Fruit fly (Drosophila melanogaster) whole organism, embryonic: ENCODE results near the gene Exn.

Experiments
- CG11085 ChIP-seq: fragments of 200-800 bp; sonication (Bioruptor generic); IDR thresholded peaks from 2 replicates; pipeline ENCODE4 v1.3.6; 2022; ENCODE audit warnings: missing biosample characterization, missing genetic modification characterization
- CG11695 ChIP-seq: fragments of 200-800 bp; sonication (Bioruptor generic); IDR thresholded peaks from 3 replicates; pipeline ENCODE4 v1.3.6; 2022; ENCODE audit warnings: missing biosample characterization, missing genetic modification characterization
- CG11696 ChIP-seq: fragments of 200-800 bp; sonication (Bioruptor generic); IDR thresholded peaks from 2 replicates; pipeline ENCODE4 v1.3.6; 2022; ENCODE audit warnings: missing biosample characterization, missing genetic modification characterization
- CG12219 ChIP-seq: fragments of 200-800 bp; sonication (Bioruptor generic); optimal IDR thresholded peaks from 3 replicates; lab custom pipeline; 2018; ENCODE audit warnings: missing biosample characterization, mild to moderate bottlenecking, missing genetic modification characterization
- CG12659 ChIP-seq: fragments of 200-800 bp; sonication (Bioruptor generic); optimal IDR thresholded peaks from 3 replicates; lab custom pipeline; 2017; ENCODE audit warnings: mild to moderate bottlenecking, missing biosample characterization, missing genetic modification reagents, missing genetic modification characterization
- CG13624 ChIP-seq: fragments of 200-800 bp; sonication (Bioruptor generic); optimal IDR thresholded peaks from 2 replicates; lab custom pipeline; 2016; ENCODE audit warnings: missing biosample characterization, missing genetic modification characterization
- CG15073 ChIP-seq: fragments of 200-800 bp; sonication (Bioruptor generic); optimal IDR thresholded peaks from 2 replicates; lab custom pipeline; 2016; ENCODE audit warnings: missing biosample characterization, missing genetic modification characterization
- CG1603 ChIP-seq: fragments of 200-800 bp; sonication (Bioruptor generic); optimal IDR thresholded peaks from 2 replicates; lab custom pipeline; 2019; ENCODE audit warnings: missing biosample characterization, mild to moderate bottlenecking, missing genetic modification characterization, moderate library complexity
- CG1792 ChIP-seq: fragments of 200-800 bp; sonication (Bioruptor generic); optimal IDR thresholded peaks from 2 replicates; lab custom pipeline; 2016; ENCODE audit warnings: missing biosample characterization, missing genetic modification characterization
- CG1832 ChIP-seq: fragments of 200-800 bp; sonication (Bioruptor generic); optimal IDR thresholded peaks from 2 replicates; lab custom pipeline; 2017; ENCODE audit warnings: missing biosample characterization, mild to moderate bottlenecking, missing genetic modification characterization, inconsistent platforms
- CG2678 ChIP-seq: fragments of 200-800 bp; sonication (Bioruptor generic); optimal IDR thresholded peaks from 3 replicates; lab custom pipeline; 2019; ENCODE audit warnings: missing biosample characterization, mild to moderate bottlenecking, missing genetic modification characterization, moderate library complexity
- CG3163 ChIP-seq: fragments of 200-800 bp; sonication (Bioruptor generic); optimal IDR thresholded peaks from 3 replicates; lab custom pipeline; 2016; ENCODE audit warnings: missing biosample characterization, missing genetic modification characterization
- CG34224 ChIP-seq: fragments of 200-800 bp; sonication (Bioruptor generic); IDR thresholded peaks from 3 replicates; pipeline ENCODE4 v1.3.6; 2022; ENCODE audit warnings: missing biosample characterization, missing genetic modification characterization; ENCODE audit not compliant: partially characterized antibody
- CG6254 ChIP-seq: fragments of 200-800 bp; sonication (Bioruptor generic); optimal IDR thresholded peaks from 3 replicates; lab custom pipeline; 2017; ENCODE audit warnings: mild to moderate bottlenecking, missing biosample characterization, missing genetic modification reagents, missing genetic modification characterization
- CG6272 ChIP-seq: fragments of 200-800 bp; sonication (Bioruptor generic); IDR thresholded peaks from 2 replicates; pipeline ENCODE4 v1.3.6; 2022; ENCODE audit warnings: missing biosample characterization, missing genetic modification characterization
- CG6791 ChIP-seq: fragments of 200-800 bp; sonication (Bioruptor generic); IDR thresholded peaks from 3 replicates; pipeline ENCODE4 v1.3.6; 2022; ENCODE audit warnings: missing biosample characterization, missing genetic modification characterization; ENCODE audit not compliant: partially characterized antibody
- CG6813 ChIP-seq: fragments of 200-800 bp; sonication (Bioruptor generic); optimal IDR thresholded peaks from 2 replicates; lab custom pipeline; 2017; ENCODE audit warnings: missing biosample characterization, missing genetic modification characterization, mild to moderate bottlenecking, moderate library complexity, missing genetic modification reagents
- CG7357 ChIP-seq: fragments of 200-800 bp; sonication (Bioruptor generic); IDR thresholded peaks from 3 replicates; pipeline ENCODE4 v1.3.6; 2022; ENCODE audit warnings: missing biosample characterization, missing genetic modification characterization
- CG8281 ChIP-seq: fragments of 200-800 bp; sonication (Bioruptor generic); optimal IDR thresholded peaks from 2 replicates; lab custom pipeline; 2018; ENCODE audit warnings: missing biosample characterization, mild to moderate bottlenecking, missing genetic modification characterization, moderate library complexity
- Chrac-16 ChIP-seq: fragments of 200-800 bp; sonication (Bioruptor generic); optimal IDR thresholded peaks from 3 replicates; lab custom pipeline; 2016; ENCODE audit warnings: missing biosample characterization, missing genetic modification characterization
- D19A ChIP-seq: fragments of 200-800 bp; optimal IDR thresholded peaks from 3 replicates; lab custom pipeline; 2019; ENCODE audit warnings: missing biosample characterization, mild to moderate bottlenecking, missing genetic modification characterization, moderate library complexity
- Dbx ChIP-seq: fragments of 200-800 bp; sonication (Bioruptor generic); IDR thresholded peaks from 3 replicates; pipeline ENCODE4 v1.3.6; 2022; ENCODE audit warnings: missing biosample characterization, missing genetic modification characterization
- Dip2 ChIP-seq: fragments of 200-800 bp; sonication (Bioruptor generic); IDR thresholded peaks from 2 replicates; pipeline ENCODE4 v1.3.6; 2022; ENCODE audit warnings: missing biosample characterization, missing genetic modification characterization
- Elba2 ChIP-seq: fragments of 200-800 bp; sonication (Bioruptor generic); optimal IDR thresholded peaks from 3 replicates; lab custom pipeline; 2016; ENCODE audit warnings: missing biosample characterization, missing genetic modification characterization
- HLH4C ChIP-seq: fragments of 200-800 bp; sonication (Bioruptor generic); IDR thresholded peaks from 3 replicates; pipeline ENCODE4 v1.3.6; 2022; ENCODE audit warnings: missing biosample characterization, missing genetic modification characterization; ENCODE audit not compliant: partially characterized antibody
- Hmr ChIP-seq: fragments of 200-800 bp; sonication (Bioruptor generic); optimal IDR thresholded peaks from 3 replicates; lab custom pipeline; 2017; ENCODE audit warnings: mild to moderate bottlenecking, missing biosample characterization, missing genetic modification reagents, missing genetic modification characterization
- Lim3 ChIP-seq: fragments of 200-800 bp; sonication (Bioruptor generic); IDR thresholded peaks from 2 replicates; pipeline ENCODE4 v1.3.6; 2022; ENCODE audit warnings: missing biosample characterization, missing genetic modification characterization
- Max ChIP-seq: fragments of 200-800 bp; sonication (Bioruptor generic); optimal IDR thresholded peaks from 2 replicates; lab custom pipeline; 2016; ENCODE audit warnings: missing biosample characterization, mild to moderate bottlenecking, missing genetic modification characterization
- PHDP ChIP-seq: fragments of 200-800 bp; sonication (Bioruptor generic); optimal IDR thresholded peaks from 3 replicates; lab custom pipeline; 2018; ENCODE audit warnings: missing biosample characterization, mild to moderate bottlenecking, missing genetic modification characterization, moderate library complexity
- Ptx1 ChIP-seq: fragments of 200-800 bp; sonication (Bioruptor generic); IDR thresholded peaks from 2 replicates; pipeline ENCODE4 v1.3.6; 2022; ENCODE audit warnings: missing biosample characterization, missing genetic modification characterization
- Rfx ChIP-seq: fragments of 200-800 bp; sonication (Bioruptor generic); IDR thresholded peaks from 2 replicates; pipeline ENCODE4 v1.3.6; 2022; ENCODE audit warnings: missing biosample characterization, missing genetic modification characterization
- Six4 ChIP-seq: fragments of 200-800 bp; sonication (Bioruptor generic); optimal IDR thresholded peaks from 2 replicates; lab custom pipeline; 2016; ENCODE audit warnings: missing biosample characterization, missing genetic modification characterization
- ab ChIP-seq: fragments of 200-800 bp; sonication (Bioruptor generic); optimal IDR thresholded peaks from 2 replicates; lab custom pipeline; 2016; ENCODE audit warnings: missing biosample characterization, missing genetic modification characterization
- ase ChIP-seq: fragments of 200-800 bp; sonication (Bioruptor generic); IDR thresholded peaks from 3 replicates; pipeline ENCODE4 v1.3.6; 2022; ENCODE audit warnings: missing biosample characterization, missing genetic modification characterization
- chinmo ChIP-seq: fragments of 200-800 bp; sonication (Bioruptor generic); IDR thresholded peaks from 4 replicates; pipeline ENCODE4 v1.3.6; 2022; ENCODE audit warnings: missing biosample characterization, missing genetic modification characterization; ENCODE audit not compliant: partially characterized antibody
- en ChIP-seq: fragments of 200-800 bp; sonication (Bioruptor generic); optimal IDR thresholded peaks from 2 replicates; lab custom pipeline; 2016; ENCODE audit warnings: missing biosample characterization, missing genetic modification characterization
- gcm2 ChIP-seq: fragments of 200-800 bp; sonication (Bioruptor generic); optimal IDR thresholded peaks from 2 replicates; lab custom pipeline; 2016; ENCODE audit warnings: missing biosample characterization, missing genetic modification characterization
- hb ChIP-seq: fragments of 200-800 bp; sonication (Bioruptor generic); IDR thresholded peaks from 3 replicates; pipeline ENCODE4 v1.3.6; 2022; ENCODE audit warnings: missing biosample characterization, missing genetic modification characterization; ENCODE audit not compliant: partially characterized antibody
- hbn ChIP-seq: fragments of 200-800 bp; sonication (Bioruptor generic); IDR thresholded peaks from 2 replicates; pipeline ENCODE4 v1.3.6; 2022; ENCODE audit warnings: missing biosample characterization, missing genetic modification characterization; ENCODE audit not compliant: partially characterized antibody
- ind ChIP-seq: fragments of 200-800 bp; sonication (Bioruptor generic); optimal IDR thresholded peaks from 3 replicates; lab custom pipeline; 2016; ENCODE audit warnings: missing biosample characterization, missing genetic modification characterization
- phol ChIP-seq: fragments of 200-800 bp; sonication (Bioruptor generic); optimal IDR thresholded peaks from 3 replicates; lab custom pipeline; 2018; ENCODE audit warnings: missing biosample characterization, mild to moderate bottlenecking, missing genetic modification characterization, moderate library complexity
- sens ChIP-seq: fragments of 200-800 bp; sonication (Bioruptor generic); peaks from one replicate; lab custom pipeline; 2016; ENCODE audit warnings: missing biosample characterization, missing genetic modification characterization
- stwl ChIP-seq: fragments of 200-800 bp; sonication (Bioruptor generic); optimal IDR thresholded peaks from 3 replicates; lab custom pipeline; 2018; ENCODE audit warnings: missing biosample characterization, mild to moderate bottlenecking, missing genetic modification characterization, moderate library complexity
- tin ChIP-seq: fragments of 200-800 bp; sonication (Bioruptor generic); optimal IDR thresholded peaks from 3 replicates; lab custom pipeline; 2016; ENCODE audit warnings: missing biosample characterization, missing genetic modification characterization
- trem ChIP-seq: fragments of 200-800 bp; optimal IDR thresholded peaks from 3 replicates; lab custom pipeline; 2019; ENCODE audit warnings: missing biosample characterization, mild to moderate bottlenecking, missing genetic modification characterization, moderate library complexity
- ttk ChIP-seq: fragments of 200-800 bp; sonication (Bioruptor generic); IDR thresholded peaks from 2 replicates; pipeline ENCODE4 v2.1.2; 2022; ENCODE audit warnings: missing biosample characterization, missing genetic modification characterization
- unpg ChIP-seq: fragments of 200-800 bp; sonication (Bioruptor generic); optimal IDR thresholded peaks from 3 replicates; lab custom pipeline; 2018; ENCODE audit warnings: missing biosample characterization, mild to moderate bottlenecking, missing genetic modification characterization, moderate library complexity
- vvl ChIP-seq: fragments of 200-800 bp; sonication (Bioruptor generic); IDR thresholded peaks from 2 replicates; pipeline ENCODE4 v1.3.6; 2022; ENCODE audit warnings: missing biosample characterization, missing genetic modification characterization
- wdn ChIP-seq: fragments of 200-800 bp; sonication (Bioruptor generic); IDR thresholded peaks from 2 replicates; pipeline ENCODE4 v1.3.6; 2022; ENCODE audit warnings: missing biosample characterization, missing genetic modification characterization

Gene Exn

dm6 chr3L:17012017-17012719 lies 42.4 kb downstream of the Exn start, which contains the start of gene CG3764 (continued):
- peak; percentile 47; the same call in 1 of the 3 replicates for TF ChIP-seq CG6791 (GFP tag; lab: Robert Waterston, UW)
- TF ChIP-seq Dip2 = no peak
- TF ChIP-seq Six4 = peak; percentile 52
- peak; percentile 72 for TF ChIP-seq Rfx (GFP tag; lab: Robert Waterston, UW)
- TF ChIP-seq CG8281 (tag; lab: Kevin White, UChicago) = peak; percentile 60
- TF ChIP-seq Lim3 = no peak
- peak; percentile 88 for TF ChIP-seq stwl
- peak; percentile 62 for TF ChIP-seq Dbx (GFP tag; lab: Robert Waterston, UW)
- peak; percentile 94 for TF ChIP-seq sens (GFP tag; lab: Kevin White, UChicago)
- peak; percentile 99 for TF ChIP-seq chinmo (GFP tag; lab: Robert Waterston, UW)
- TF ChIP-seq CG15073 (GFP tag; lab: Kevin White, UChicago) = no peak
- TF ChIP-seq Ptx1 = peak; percentile 52; the same call in 1 of the 2 replicates
- peak; percentile 79 for TF ChIP-seq CG2678 (tag; lab: Kevin White, UChicago)
- TF ChIP-seq CG6254 = peak; percentile 77
- TF ChIP-seq hbn = no peak
- no peak for TF ChIP-seq Elba2
- peak; percentile 37; the same call in 1 of the 2 replicates for TF ChIP-seq CG11085 (GFP tag; lab: Robert Waterston, UW)
- peak; percentile 95 for TF ChIP-seq CG12659 (GFP tag; lab: Kevin White, UChicago)
- peak; percentile 68 for TF ChIP-seq phol (tag; lab: Kevin White, UChicago)
- TF ChIP-seq en (GFP tag; lab: Kevin White, UChicago) = peak; percentile 65
- peak; percentile 41 for TF ChIP-seq ind (GFP tag; lab: Kevin White, UChicago)
- peak; percentile 62 for TF ChIP-seq PHDP (tag; lab: Kevin White, UChicago)
- peak; percentile 53 for TF ChIP-seq CG1792
- TF ChIP-seq Max (GFP tag; lab: Kevin White, UChicago) = peak; percentile 72
- TF ChIP-seq CG11696 (GFP tag; lab: Robert Waterston, UW) = 0 out of 2 replicates have a peak, but pooled peaks have one; percentile 6
- TF ChIP-seq CG12219 (GFP tag; lab: Kevin White, UChicago) = peak; percentile 76
- peak; percentile 85 for TF ChIP-seq trem (tag; lab: Kevin White, UChicago)
- peak; percentile 31; the same call in 1 of the 2 replicates for TF ChIP-seq CG6272 (GFP tag; lab: Robert Waterston, UW)
- TF ChIP-seq ttk (GFP tag; lab: Robert Waterston, UW) = peak; percentile 62
- TF ChIP-seq hb (GFP tag; lab: Robert Waterston, UW) = no peak
- peak; percentile 83 for TF ChIP-seq vvl (GFP tag; lab: Robert Waterston, UW)
- peak; percentile 88 for TF ChIP-seq Hmr (GFP tag; lab: Kevin White, UChicago)
- peak; percentile 47 for TF ChIP-seq D19A (tag; lab: Kevin White, UChicago)
- TF ChIP-seq Chrac-16 (GFP tag; lab: Kevin White, UChicago) = peak; percentile 24
- peak; percentile 63 for TF ChIP-seq unpg (GFP tag; lab: Kevin White, UChicago)
- peak; percentile 59 for TF ChIP-seq CG13624 (GFP tag; lab: Kevin White, UChicago)
- TF ChIP-seq ab = no peak
- TF ChIP-seq CG1832 = no peak
- TF ChIP-seq ase (GFP tag; lab: Robert Waterston, UW) = 0 out of 3 replicates have a peak, but pooled peaks have one; percentile 27
- no peak for TF ChIP-seq HLH4C (GFP tag; lab: Robert Waterston, UW)
- TF ChIP-seq CG7357 (GFP tag; lab: Robert Waterston, UW) = 0 out of 3 replicates have a peak, but pooled peaks have one; percentile 31
- peak; percentile 51 for TF ChIP-seq tin (GFP tag; lab: Kevin White, UChicago)
- TF ChIP-seq CG11695 (GFP tag; lab: Robert Waterston, UW) = peak; percentile 74
- TF ChIP-seq CG34224 (GFP tag; lab: Robert Waterston, UW) = no peak
- peak; percentile 34; the same call in 1 of the 2 replicates for TF ChIP-seq wdn (GFP tag; lab: Robert Waterston, UW)
- peak; percentile 98 for TF ChIP-seq CG3163
- TF ChIP-seq CG6813 (GFP tag; lab: Kevin White, UChicago) = peak; percentile 85
- TF ChIP-seq gcm2 (GFP tag; lab: Kevin White, UChicago) = peak; percentile 36
- peak; percentile 92 for TF ChIP-seq CG1603 (tag; lab: Kevin White, UChicago)
